Fruit fly (Drosophila melanogaster) whole organism, prepupa: ENCODE data around the gene Vps52.

ENCODE experiments used
- CG1621 ChIP-seq: fragments of 200-800 bp; sonication (Bioruptor generic); optimal IDR thresholded peaks from 3 replicates; lab custom pipeline; 2018; ENCODE audit warnings: missing biosample characterization, mild to moderate bottlenecking, missing genetic modification characterization
- CG16779 ChIP-seq: fragments of 200-800 bp; sonication (Bioruptor generic); optimal IDR thresholded peaks from 3 replicates; lab custom pipeline; 2017; ENCODE audit warnings: missing biosample characterization, mild to moderate bottlenecking, missing genetic modification characterization
- CG34406 ChIP-seq: fragments of 200-800 bp; sonication (Bioruptor generic); optimal IDR thresholded peaks from 3 replicates; lab custom pipeline; 2016; ENCODE audit warnings: missing biosample characterization, missing genetic modification characterization
- CG3919 ChIP-seq: fragments of 200-800 bp; sonication (Bioruptor generic); optimal IDR thresholded peaks from 3 replicates; lab custom pipeline; 2016; ENCODE audit warnings: missing biosample characterization, missing genetic modification characterization
- CG6163 ChIP-seq: fragments of 200-800 bp; sonication (Bioruptor generic); IDR thresholded peaks from 3 replicates; pipeline ENCODE4 v1.3.6; 2022; ENCODE audit warnings: missing biosample characterization, missing genetic modification characterization
- CG6854 ChIP-seq: fragments of 200-800 bp; sonication (Bioruptor generic); optimal IDR thresholded peaks from 2 replicates; lab custom pipeline; 2017; ENCODE audit warnings: missing biosample characterization, mild to moderate bottlenecking, missing genetic modification characterization
- Gug ChIP-seq: fragments of 200-800 bp; sonication (Bioruptor generic); IDR thresholded peaks from 2 replicates; pipeline ENCODE4 v1.3.6; 2022; ENCODE audit warnings: missing biosample characterization, missing genetic modification characterization
- Hr4 ChIP-seq: fragments of 200-800 bp; sonication (Bioruptor generic); optimal IDR thresholded peaks from 3 replicates; lab custom pipeline; 2016; ENCODE audit warnings: missing biosample characterization, missing genetic modification characterization
- Lpt ChIP-seq: fragments of 200-800 bp; sonication (Bioruptor generic); optimal IDR thresholded peaks from 3 replicates; lab custom pipeline; 2016; ENCODE audit warnings: missing biosample characterization, missing genetic modification characterization
- OdsH ChIP-seq: fragments of 200-800 bp; sonication (Bioruptor generic); optimal IDR thresholded peaks from 3 replicates; lab custom pipeline; 2016; ENCODE audit warnings: missing biosample characterization, missing genetic modification characterization
- acj6 ChIP-seq: fragments of 200-800 bp; sonication (Bioruptor generic); optimal IDR thresholded peaks from 3 replicates; lab custom pipeline; 2016; ENCODE audit warnings: missing biosample characterization, missing genetic modification characterization
- dsx ChIP-seq: fragments of 200-800 bp; optimal IDR thresholded peaks from 3 replicates; lab custom pipeline; 2019; ENCODE audit warnings: missing biosample characterization, mild to moderate bottlenecking, missing genetic modification characterization, moderate library complexity; ENCODE audit not compliant: poor library complexity, severe bottlenecking
- esn ChIP-seq: fragments of 200-800 bp; sonication (Bioruptor generic); optimal IDR thresholded peaks from 2 replicates; lab custom pipeline; 2016; ENCODE audit warnings: missing biosample characterization, mild to moderate bottlenecking, missing genetic modification characterization, moderate library complexity
- lz ChIP-seq: fragments of 200-800 bp; sonication (Bioruptor generic); optimal IDR thresholded peaks from 3 replicates; lab custom pipeline; 2016; ENCODE audit warnings: missing biosample characterization, missing genetic modification characterization

DNA sequence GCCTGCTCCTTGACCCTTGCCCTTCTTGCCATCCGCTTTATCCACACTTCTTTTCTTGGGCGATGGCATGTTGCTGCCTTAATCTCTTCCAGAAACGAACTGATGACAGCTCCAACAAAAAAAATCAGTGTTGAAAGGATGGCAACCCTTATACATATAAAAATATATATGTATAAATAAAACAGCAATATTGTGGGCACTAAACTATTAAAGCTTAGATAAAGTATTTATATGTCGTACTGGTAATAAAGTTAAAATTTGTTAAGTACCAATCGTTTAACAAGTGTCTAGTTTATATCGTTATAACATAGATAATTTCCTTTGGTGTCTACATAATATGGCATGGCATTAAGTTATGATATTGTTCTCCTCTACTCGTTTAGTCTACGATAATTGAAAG, 13.0 kb upstream of the Vps52 start, which contains the start of gene tomb:
- no peak for TF ChIP-seq OdsH (GFP tag; lab: Kevin White, UChicago)
- TF ChIP-seq Gug (GFP tag; lab: Robert Waterston, UW), result no peak
- TF ChIP-seq dsx (GFP tag; lab: Kevin White, UChicago), result no peak
- no peak for TF ChIP-seq acj6
- TF ChIP-seq Lpt (GFP tag; lab: Kevin White, UChicago), result no peak
- TF ChIP-seq CG6163 (GFP tag; lab: Robert Waterston, UW), result no peak
- TF ChIP-seq esn (GFP tag; lab: Kevin White, UChicago), result no peak
- TF ChIP-seq CG16779 (tag; lab: Kevin White, UChicago), result no peak
- TF ChIP-seq CG1621 (tag; lab: Kevin White, UChicago), result no peak
- TF ChIP-seq CG3919 (GFP tag; lab: Kevin White, UChicago), result no peak
- TF ChIP-seq CG34406 (GFP tag; lab: Kevin White, UChicago), result no peak
- no peak for TF ChIP-seq CG6854 (GFP tag; lab: Kevin White, UChicago)
- TF ChIP-seq lz, result no peak
- TF ChIP-seq Hr4, result no peak
